Worm (Caenorhabditis elegans): ENCODE results near the gene ttll-11.

The ttll-11 gene

ce11 chrIV:8724907-8725306, 27.4 kb downstream of the ttll-11 start:
- TF ChIP-seq F52B5.7 (tag; optimal IDR thresholded peaks at IDR 0.05), result no peak
- TF ChIP-seq mel-28 (tag; optimal IDR thresholded peaks at IDR 0.05; ENCODE audit: borderline replicate concordance), result no peak
- no peak for TF ChIP-seq bed-2 (GFP tag; IDR thresholded peaks at IDR 0.05)
- peak; percentile 59 for TF ChIP-seq xnd-1 (tag; optimal IDR thresholded peaks at IDR 0.05)
- TF ChIP-seq ztf-22 (GFP tag; optimal IDR thresholded peaks at IDR 0.05), result no peak
- TF ChIP-seq zfh-2 (GFP tag; conservative IDR thresholded peaks at IDR 0.05), result no peak
- peak; percentile 82 for TF ChIP-seq madf-8 (GFP tag; conservative IDR thresholded peaks at IDR 0.05)
- TF ChIP-seq lin-26 (GFP tag; IDR thresholded peaks at IDR 0.05), result no peak
- no peak for TF ChIP-seq lin-54 (GFP tag; optimal IDR thresholded peaks at IDR 0.05)
- TF ChIP-seq D2030.7 (GFP tag; IDR thresholded peaks at IDR 0.05), result 0 out of 2 replicates have a peak, but pooled peaks have one; percentile 35
- no peak for TF ChIP-seq cebp-2 (GFP tag; IDR thresholded peaks at IDR 0.05)
- peak; percentile 83 for TF ChIP-seq F33H1.4 (GFP tag; IDR thresholded peaks at IDR 0.05)
- TF ChIP-seq die-1 (tag; optimal IDR thresholded peaks at IDR 0.05), result no peak
- peak; percentile 78 for TF ChIP-seq lsl-1 (GFP tag; optimal IDR thresholded peaks at IDR 0.05)
- TF ChIP-seq chd-7 (tag; optimal IDR thresholded peaks at IDR 0.05), result no peak
- no peak for TF ChIP-seq B0019.2 (GFP tag; conservative IDR thresholded peaks at IDR 0.05)
- TF ChIP-seq ceh-27 (GFP tag; optimal IDR thresholded peaks at IDR 0.05), result no peak
- peak; percentile 87 for TF ChIP-seq madf-6 (GFP tag; IDR thresholded peaks at IDR 0.05)
- no peak for TF ChIP-seq ceh-58 (GFP tag; IDR thresholded peaks at IDR 0.05)
- no peak for TF ChIP-seq ztf-6 (GFP tag; IDR thresholded peaks at IDR 0.05)
- TF ChIP-seq mcd-1 (GFP tag; IDR thresholded peaks at IDR 0.05), result no peak
- TF ChIP-seq ztf-25 (GFP tag; IDR thresholded peaks at IDR 0.05), result no peak
- TF ChIP-seq F55B11.4 (tag; optimal IDR thresholded peaks at IDR 0.05; ENCODE audit: borderline replicate concordance, insufficient read depth), result no peak
- TF ChIP-seq let-526 (GFP tag; IDR thresholded peaks at IDR 0.05), result no peak
- TF ChIP-seq efl-1 (GFP tag; optimal IDR thresholded peaks at IDR 0.05), result peak; percentile 44
- no peak for TF ChIP-seq T07F8.4 (tag; optimal IDR thresholded peaks at IDR 0.05)
- TF ChIP-seq nfyb-1 (GFP tag; IDR thresholded peaks at IDR 0.05), result no peak
- TF ChIP-seq nhr-27 (tag; optimal IDR thresholded peaks at IDR 0.05), result no peak
- TF ChIP-seq mxl-1 (tag; optimal IDR thresholded peaks at IDR 0.05), result no peak
- peak; percentile 22 for TF ChIP-seq dpl-1 (GFP tag; optimal IDR thresholded peaks at IDR 0.05)
- TF ChIP-seq Y95B8A.8 (GFP tag; IDR thresholded peaks at IDR 0.05), result no peak

DNA sequence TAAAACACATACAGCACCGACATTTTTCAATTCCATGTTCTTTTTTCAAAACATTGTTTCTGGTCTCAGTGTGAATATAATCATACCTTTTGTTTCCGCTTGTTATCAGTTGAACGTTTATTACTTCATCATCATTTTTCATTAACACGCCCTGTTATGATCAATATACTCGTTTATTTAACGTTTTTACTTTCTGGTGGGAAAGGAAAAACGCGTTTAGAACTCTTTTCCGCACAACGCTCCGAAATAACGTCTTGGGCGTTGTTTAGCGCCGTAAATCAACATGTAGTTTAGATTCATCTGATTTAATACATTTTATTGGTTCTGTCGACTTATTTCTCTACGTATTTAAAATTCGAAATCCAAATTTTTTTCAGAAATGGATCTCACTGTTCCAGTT, 27.8 kb downstream of the ttll-11 start, which contains the start of gene pgm-3:
TSS of gene pgm-3 (plus strand) at position 378 of the 400 bp plus-strand sequence.
- TF ChIP-seq F57A8.1 (GFP tag; optimal IDR thresholded peaks at IDR 0.05), result no peak
- peak; percentile 75 for TF ChIP-seq attf-3 (GFP tag; conservative IDR thresholded peaks at IDR 0.05)

- TF ChIP-seq efl-1 (GFP tag; optimal IDR thresholded peaks at IDR 0.05), result peak; percentile 78
- TF ChIP-seq snpc-1.1 (tag; optimal IDR thresholded peaks at IDR 0.05; ENCODE audit: insufficient read depth), result no peak
- TF ChIP-seq athp-1 (tag; optimal IDR thresholded peaks at IDR 0.05), result peak; percentile 4
- TF ChIP-seq C17E4.6 (GFP tag; IDR thresholded peaks at IDR 0.05), result no peak
- peak; percentile 74 for TF ChIP-seq madf-8 (GFP tag; conservative IDR thresholded peaks at IDR 0.05)
- TF ChIP-seq Y53F4B.3 (GFP tag; IDR thresholded peaks at IDR 0.05), result no peak
- TF ChIP-seq fkh-3 (tag; optimal IDR thresholded peaks at IDR 0.05), result no peak
- TF ChIP-seq xnd-1 (tag; optimal IDR thresholded peaks at IDR 0.05), result peak; percentile 66
- TF ChIP-seq ceh-91 (GFP tag; IDR thresholded peaks at IDR 0.05), result no peak
- TF ChIP-seq bed-1 (GFP tag; IDR thresholded peaks at IDR 0.05), result no peak
- no peak for TF ChIP-seq snpc-1.3 (tag; optimal IDR thresholded peaks at IDR 0.05; ENCODE audit: insufficient read depth)
- TF ChIP-seq repo-1 (tag; optimal IDR thresholded peaks at IDR 0.05), result peak; percentile 20
- TF ChIP-seq zfh-2 (GFP tag; conservative IDR thresholded peaks at IDR 0.05), result no peak
- TF ChIP-seq ztf-28 (GFP tag; IDR thresholded peaks at IDR 0.05), result no peak
- TF ChIP-seq nfyb-1 (GFP tag; IDR thresholded peaks at IDR 0.05), result no peak
- no peak for TF ChIP-seq pha-4 (tag; optimal IDR thresholded peaks at IDR 0.05)
- TF ChIP-seq egl-44 (GFP tag; IDR thresholded peaks at IDR 0.05), result no peak
- no peak for TF ChIP-seq F22D6.2 (tag; optimal IDR thresholded peaks at IDR 0.05)
- TF ChIP-seq akir-1 (GFP tag; optimal IDR thresholded peaks at IDR 0.05), result no peak
- TF ChIP-seq lin-26 (GFP tag; IDR thresholded peaks at IDR 0.05), result no peak
- TF ChIP-seq F57A8.1 (GFP tag; optimal IDR thresholded peaks at IDR 0.05), result no peak
Measured at ce11 chrIV:8728122-8728521, 30.6 kb downstream of the ttll-11 start, which contains the start of gene otub-3. otub-3 (plus strand) TSS chrIV:8728177.
